Worm (Caenorhabditis elegans) whole organism, L4 larva: ENCODE data around the gene algn-3.

ENCODE experiments used
- D1046.2 ChIP-seq: fragments of 200-800 bp; sonication (Bioruptor generic); IDR thresholded peaks from 2 replicates; pipeline ENCODE4 v1.3.6; 2022; ENCODE audit warnings: missing genetic modification characterization, missing compliant biosample characterization
- Y105C5A.15 ChIP-seq: fragments of 200-800 bp; sonication (Bioruptor generic); IDR thresholded peaks from 2 replicates; pipeline ENCODE4 v1.3.6; 2022; ENCODE audit warnings: missing genetic modification characterization, missing compliant biosample characterization
- ZK546.5 ChIP-seq, 2 experiments: sonication (generic microtip); optimal IDR thresholded peaks; 2 replicates each; lab custom pipeline; 2017; ENCODE audit warnings: missing biosample characterization in 2 of 2, missing genetic modification characterization in 2 of 2
- aha-1 ChIP-seq: fragments of 150-350 bp; peaks from one replicate; lab custom pipeline; 2014; ENCODE audit warnings: missing biosample characterization, missing genetic modification characterization
- ceh-28 ChIP-seq: fragments of 150-350 bp; optimal IDR thresholded peaks from 2 replicates; lab custom pipeline; 2014; ENCODE audit warnings: missing biosample characterization, missing genetic modification reagents, missing genetic modification characterization
- ceh-82 ChIP-seq: sonication (generic microtip); optimal IDR thresholded peaks from 2 replicates; lab custom pipeline; 2017; ENCODE audit warnings: missing biosample characterization, missing genetic modification characterization
- daf-16 ChIP-seq, 3 experiments: sonication (generic microtip); optimal IDR thresholded peaks; 2 replicates each; lab custom pipeline; 2016 to 2017; ENCODE audit warnings: missing genetic modification characterization in 3 of 3, missing genetic modification reagents in 3 of 3, mild to moderate bottlenecking in 2 of 3, missing compliant biosample characterization in 2 of 3, missing biosample characterization in 1 of 3, moderate library complexity in 1 of 3
- daf-19 ChIP-seq: fragments of 200-800 bp; sonication (Bioruptor generic); conservative IDR thresholded peaks from 2 replicates; pipeline ENCODE4 v1.3.6; 2022; ENCODE audit warnings: missing genetic modification characterization, missing compliant biosample characterization
- dmd-6 ChIP-seq: fragments of 200-800 bp; sonication (Bioruptor generic); IDR thresholded peaks from 2 replicates; pipeline ENCODE4 v1.3.6; 2022; ENCODE audit warnings: missing genetic modification reagents, missing genetic modification characterization, missing compliant biosample characterization
- dve-1 ChIP-seq: sonication (generic microtip); optimal IDR thresholded peaks from 2 replicates; lab custom pipeline; 2017; ENCODE audit warnings: antibody characterized with exemption, mild to moderate bottlenecking, missing genetic modification characterization, missing compliant biosample characterization; ENCODE audit not compliant: insufficient read depth
- gei-8 ChIP-seq: fragments of 200-800 bp; sonication (Bioruptor generic); optimal IDR thresholded peaks from 2 replicates; lab custom pipeline; 2018; ENCODE audit warnings: mild to moderate bottlenecking, missing genetic modification characterization, missing compliant biosample characterization
- hlh-11 ChIP-seq: fragments of 200-800 bp; sonication (Bioruptor generic); optimal IDR thresholded peaks from 2 replicates; lab custom pipeline; 2018; ENCODE audit warnings: mild to moderate bottlenecking, missing genetic modification characterization, missing compliant biosample characterization
- jun-1 ChIP-seq: fragments of 150-350 bp; optimal IDR thresholded peaks from 2 replicates; lab custom pipeline; 2014; ENCODE audit warnings: missing biosample characterization, missing genetic modification reagents, missing genetic modification characterization
- lir-3 ChIP-seq: sonication (generic microtip); optimal IDR thresholded peaks from 2 replicates; lab custom pipeline; 2016; ENCODE audit warnings: mild to moderate bottlenecking, missing genetic modification characterization, missing compliant biosample characterization
- madf-5 ChIP-seq, 2 experiments: fragments of 200-800 bp; sonication (Bioruptor generic); IDR thresholded peaks; 2 replicates each; pipeline ENCODE4 v1.3.6; 2022; ENCODE audit warnings: missing compliant biosample characterization in 2 of 2, missing genetic modification characterization in 2 of 2
- mdl-1 ChIP-seq, 2 experiments: fragments of 150-350 bp in 1 of 2; sonication (generic microtip) in 1 of 2; optimal IDR thresholded peaks; 2 replicates each; lab custom pipeline; 2014 to 2017; ENCODE audit warnings: missing biosample characterization in 2 of 2, missing genetic modification characterization in 2 of 2
- mep-1 ChIP-seq: fragments of 150-350 bp; sonication (generic microtip); optimal IDR thresholded peaks from 3 replicates; lab custom pipeline; 2014; ENCODE audit warnings: missing biosample characterization, missing genetic modification characterization
- mxl-2 ChIP-seq: fragments of 200-800 bp; sonication (Bioruptor generic); conservative IDR thresholded peaks from 2 replicates; pipeline ENCODE4 v1.3.6; 2022; ENCODE audit warnings: missing genetic modification reagents, missing genetic modification characterization, missing compliant biosample characterization
- nhr-237 ChIP-seq: sonication (generic microtip); optimal IDR thresholded peaks from 2 replicates; lab custom pipeline; 2017; ENCODE audit warnings: missing biosample characterization, missing genetic modification characterization
- nhr-42 ChIP-seq: fragments of 200-800 bp; sonication (Bioruptor generic); IDR thresholded peaks from 2 replicates; pipeline ENCODE4 v1.3.6; 2022; ENCODE audit warnings: missing genetic modification characterization, missing compliant biosample characterization
- nhr-6 ChIP-seq: fragments of 150-350 bp; optimal IDR thresholded peaks from 2 replicates; lab custom pipeline; 2014; ENCODE audit warnings: missing biosample characterization, missing genetic modification characterization
- nhr-76 ChIP-seq: fragments of 150-350 bp; optimal IDR thresholded peaks from 2 replicates; lab custom pipeline; 2014; ENCODE audit warnings: missing biosample characterization, missing genetic modification characterization
- pha-4 ChIP-seq, 2 experiments: fragments of 150-350 bp in 1 of 2; fragments of 200-800 bp in 1 of 2; sonication (Bioruptor generic) in 1 of 2; IDR thresholded peaks in 1 of 2; optimal IDR thresholded peaks in 1 of 2; 2 replicates each; pipeline versions ENCODE4 v1.3.6 to Lab custom; 2014 to 2022; ENCODE audit warnings: missing genetic modification characterization in 2 of 2, missing genetic modification reagents in 2 of 2, missing biosample characterization in 1 of 2, missing compliant biosample characterization in 1 of 2
- php-3 ChIP-seq: fragments of 200-800 bp; sonication (Bioruptor generic); IDR thresholded peaks from 2 replicates; pipeline ENCODE4 v1.3.6; 2022; ENCODE audit warnings: missing genetic modification reagents, missing genetic modification characterization, missing compliant biosample characterization
- rbr-2 ChIP-seq: sonication (generic microtip); optimal IDR thresholded peaks from 2 replicates; lab custom pipeline; 2016; ENCODE audit warnings: missing genotype, missing genetic modification characterization, missing compliant biosample characterization
- sdz-12 ChIP-seq: fragments of 200-800 bp; sonication (Bioruptor generic); optimal IDR thresholded peaks from 2 replicates; lab custom pipeline; 2018; ENCODE audit warnings: mild to moderate bottlenecking, missing genetic modification characterization, missing compliant biosample characterization
- unc-130 ChIP-seq: sonication (generic microtip); optimal IDR thresholded peaks from 2 replicates; lab custom pipeline; 2016; ENCODE audit warnings: missing genetic modification reagents, missing genetic modification characterization, missing compliant biosample characterization
- unc-39 ChIP-seq: sonication (generic microtip); optimal IDR thresholded peaks from 2 replicates; lab custom pipeline; 2017; ENCODE audit warnings: missing biosample characterization, missing genetic modification characterization
- unc-62 ChIP-seq, 3 experiments: fragments of 150-350 bp in 1 of 3; sonication (generic microtip); optimal IDR thresholded peaks in 2 of 3; peaks in 1 of 3; 1 replicate in 1 of 3; 2 replicates in 2 of 3; lab custom pipeline; 2014 to 2017; ENCODE audit warnings: missing biosample characterization in 3 of 3, missing genetic modification characterization in 3 of 3, missing genetic modification reagents in 3 of 3, missing genotype in 1 of 3
- zfp-2 ChIP-seq: sonication (generic microtip); optimal IDR thresholded peaks from 2 replicates; lab custom pipeline; 2016; ENCODE audit warnings: mild to moderate bottlenecking, missing genetic modification characterization, missing compliant biosample characterization
- zip-11 ChIP-seq: fragments of 200-800 bp; sonication (Bioruptor generic); IDR thresholded peaks from 2 replicates; pipeline ENCODE4 v1.3.6; 2022; ENCODE audit warnings: missing genetic modification characterization, missing compliant biosample characterization

algn-3 gene

DNA sequence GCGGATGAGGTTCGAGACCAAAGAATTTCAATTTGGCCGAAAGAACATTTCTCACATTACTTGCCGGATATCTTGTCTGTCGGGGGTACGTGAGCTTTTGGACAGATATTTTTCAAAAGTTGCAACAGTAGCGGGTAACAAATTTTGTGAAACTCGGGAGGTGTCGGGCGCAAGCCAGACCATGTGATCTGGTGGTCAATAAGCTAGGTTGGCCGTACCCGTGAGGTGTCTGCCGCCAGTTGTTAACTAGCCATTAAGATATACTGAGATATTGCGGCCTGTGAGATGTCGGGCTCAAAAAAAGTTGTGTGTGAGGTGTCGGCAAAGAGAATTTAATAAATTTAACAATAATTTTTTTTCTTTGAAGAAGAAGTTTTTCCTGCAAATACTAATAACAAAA is 14.2 kb downstream of the algn-3 start:
- TF ChIP-seq nhr-42 (GFP tag; lab: Robert Waterston, UW) = no peak
- TF ChIP-seq pha-4 (GFP tag; IDR thresholded peaks at IDR 0.05; lab: Robert Waterston, UW) = no peak
- no peak for TF ChIP-seq pha-4 (tag; optimal IDR thresholded peaks at IDR 0.05; lab: Kevin White, UChicago)
- TF ChIP-seq dmd-6 (GFP tag; lab: Robert Waterston, UW) = no peak
- TF ChIP-seq nhr-76 = no peak
- TF ChIP-seq nhr-6 = no peak
- TF ChIP-seq rbr-2 (tag; lab: Kevin White, UChicago) = no peak
- TF ChIP-seq php-3 = no peak
- no peak for TF ChIP-seq daf-16 (GFP tag; optimal IDR thresholded peaks at IDR 0.05; lab: Kevin White, UChicago)
- no peak for TF ChIP-seq daf-16 (tag; optimal IDR thresholded peaks at IDR 0.05; lab: Kevin White, UChicago)
- no peak for TF ChIP-seq sdz-12 (GFP tag; lab: Kevin White, UChicago)
- TF ChIP-seq ZK546.5 (tag; optimal IDR thresholded peaks at IDR 0.05; lab: Kevin White, UChicago) = no peak

DNA sequence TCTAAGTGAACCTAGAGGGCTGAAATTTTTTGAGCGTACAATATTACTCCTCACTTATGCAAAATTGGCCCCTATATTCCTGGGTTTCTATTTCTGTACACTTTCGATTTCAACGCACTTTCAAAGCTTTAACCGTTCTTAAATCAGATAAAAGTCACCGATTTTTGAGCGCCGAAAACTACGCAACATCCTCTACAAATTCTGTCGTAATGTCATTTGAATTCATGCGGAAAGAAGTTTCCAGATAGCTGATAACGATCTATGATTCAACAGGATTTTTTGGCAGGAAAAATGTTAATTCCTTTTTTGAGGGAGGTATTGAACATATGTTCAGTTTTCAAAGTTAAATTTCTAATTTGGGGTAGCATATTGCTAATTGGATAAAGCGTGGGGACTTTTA is 19.8 kb downstream of the algn-3 start:
- TF ChIP-seq zfp-2 (tag; lab: Kevin White, UChicago) (no peak), aha-1 (peak; percentile 79)

DNA sequence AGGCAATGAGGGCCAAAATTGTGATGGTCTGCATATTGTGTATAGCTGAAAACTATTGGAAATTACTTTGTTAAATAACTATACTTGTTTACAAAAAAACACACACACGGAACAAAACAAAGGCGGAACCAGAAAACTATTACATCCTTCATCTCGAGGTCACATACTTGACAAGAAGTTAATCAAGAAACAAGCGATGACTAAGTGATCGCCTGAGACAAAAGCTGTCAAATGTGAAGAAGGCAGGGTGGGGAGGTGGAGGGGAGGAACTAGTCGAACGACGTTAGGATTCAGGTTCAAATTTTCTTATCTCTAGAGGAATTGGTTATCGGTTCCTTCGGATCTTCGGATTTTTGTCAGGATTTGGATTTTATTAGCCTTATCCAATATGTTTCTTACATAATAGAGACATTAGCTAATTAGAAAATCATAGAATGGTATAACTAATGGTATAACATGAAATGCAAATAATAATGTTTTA is 23.4 kb downstream of the algn-3 start, which contains the start of gene cpg-7:
cpg-7 (minus strand) TSS at position 51 of the 481 bp plus-strand sequence.
- no peak for TF ChIP-seq unc-39 (tag; lab: Kevin White, UChicago)
- TF ChIP-seq gei-8 (GFP tag; lab: Kevin White, UChicago) = no peak
- no peak for TF ChIP-seq ceh-28 (tag; lab: Kevin White, UChicago)
- TF ChIP-seq unc-130 (GFP tag; lab: Kevin White, UChicago) = no peak
- no peak for TF ChIP-seq lir-3 (tag; lab: Kevin White, UChicago)
- TF ChIP-seq zfp-2 (tag; lab: Kevin White, UChicago) = no peak
- TF ChIP-seq ZK546.5 (tag; optimal IDR thresholded peaks at IDR 0.05; lab: Kevin White, UChicago) = no peak
- no peak for TF ChIP-seq zip-11 (GFP tag; lab: Robert Waterston, UW)
- no peak for TF ChIP-seq hlh-11 (tag; lab: Kevin White, UChicago)
- no peak for TF ChIP-seq Y105C5A.15 (GFP tag; lab: Robert Waterston, UW)
- TF ChIP-seq mdl-1 (tag; optimal IDR thresholded peaks at IDR 0.05; lab: Kevin White, UChicago) = no peak

DNA sequence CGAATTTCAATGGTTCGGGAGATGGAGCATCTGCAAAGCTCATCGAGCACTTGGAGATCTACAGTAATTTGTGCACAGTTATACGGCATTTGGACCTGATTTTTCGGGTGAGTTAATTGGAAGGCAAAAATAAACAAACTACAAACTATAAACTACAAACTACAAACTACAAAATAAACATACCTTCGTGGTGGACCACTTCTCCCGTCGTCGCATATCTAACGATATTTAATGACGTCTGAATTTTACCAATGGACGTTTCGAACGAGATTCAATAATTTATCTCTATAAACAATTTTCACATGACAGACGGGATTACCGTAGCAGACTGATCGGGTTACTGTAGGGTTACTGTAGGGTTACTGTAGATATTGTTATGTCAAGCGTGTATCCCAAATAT is 26.5 kb downstream of the algn-3 start:
- no peak for TF ChIP-seq sdz-12 (GFP tag; lab: Kevin White, UChicago)
- peak in 1 of 2 experiments; percentile 80 for TF ChIP-seq unc-62 (GFP tag; optimal IDR thresholded peaks at IDR 0.05 in 1 of 2; lab: Kevin White, UChicago)
- TF ChIP-seq unc-62 (tag; optimal IDR thresholded peaks at IDR 0.05; lab: Kevin White, UChicago) = no peak
- TF ChIP-seq, all 104 proteins: peak for 1

DNA sequence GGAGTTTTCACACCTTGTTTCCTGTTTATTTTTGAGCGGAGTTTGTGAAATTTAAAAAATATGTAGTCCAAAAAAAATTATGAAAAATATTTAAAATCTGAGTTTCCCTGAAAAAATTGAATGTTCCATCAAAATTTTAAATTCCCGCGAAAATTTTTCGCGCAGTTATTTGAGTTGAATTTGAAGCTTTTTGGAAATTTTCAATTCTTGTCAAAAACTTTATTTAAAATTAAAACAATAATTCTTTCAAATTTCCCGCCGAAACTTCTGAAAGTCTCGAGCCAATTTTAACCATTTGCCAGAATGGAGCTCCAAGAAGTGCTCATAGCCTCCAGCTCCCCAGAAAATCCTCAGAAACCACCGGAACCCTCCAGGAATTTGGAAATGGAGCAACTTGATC is 28.2 kb downstream of the algn-3 start, which contains the start of gene gur-4:
gur-4 (plus strand) TSS at position 301 of the 400 bp plus-strand sequence.
- TF ChIP-seq mep-1 (tag; lab: Kevin White, UChicago) = no peak
- TF ChIP-seq unc-130 (GFP tag; lab: Kevin White, UChicago) = no peak
- no peak for TF ChIP-seq ZK546.5 (tag; optimal IDR thresholded peaks at IDR 0.05; lab: Kevin White, UChicago)
- no peak for TF ChIP-seq lir-3 (tag; lab: Kevin White, UChicago)
- TF ChIP-seq mxl-2 = no peak
- no peak for TF ChIP-seq nhr-237 (tag; lab: Kevin White, UChicago)
- TF ChIP-seq ceh-82 = no peak
- no peak for TF ChIP-seq jun-1 (tag; lab: Kevin White, UChicago)

DNA sequence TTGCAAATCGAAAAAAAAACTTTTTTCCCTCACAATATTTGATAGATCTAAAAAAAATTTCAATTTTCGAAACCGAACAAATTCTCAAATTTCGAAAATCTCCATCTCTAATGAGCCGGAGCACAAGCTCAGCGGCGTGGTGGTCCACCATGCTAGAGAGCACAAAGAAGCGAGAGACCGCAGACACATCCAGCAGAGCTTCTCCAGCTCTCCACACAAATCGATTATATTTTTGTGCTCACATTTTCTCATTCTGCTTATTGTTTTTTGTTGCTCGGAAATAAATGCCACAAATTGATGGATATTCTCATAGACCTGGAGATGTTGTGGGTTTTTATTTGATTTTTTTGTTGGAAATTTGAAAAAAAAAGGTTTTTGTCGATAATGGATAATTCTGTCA is 30.5 kb downstream of the algn-3 start:
- no peak for TF ChIP-seq dve-1 (tag; lab: Kevin White, UChicago)
- no peak for TF ChIP-seq madf-5 (GFP tag; IDR thresholded peaks at IDR 0.05; lab: Robert Waterston, UW)
- no peak for TF ChIP-seq nhr-42 (GFP tag; lab: Robert Waterston, UW)
- TF ChIP-seq unc-62 (GFP tag; optimal IDR thresholded peaks at IDR 0.05 in 1 of 2; lab: Kevin White, UChicago) = peak in 1 of 2 experiments; percentile 29
- TF ChIP-seq unc-62 (tag; optimal IDR thresholded peaks at IDR 0.05; lab: Kevin White, UChicago) = no peak
- no peak for TF ChIP-seq D1046.2 (GFP tag; lab: Robert Waterston, UW)
- no peak for TF ChIP-seq zip-11 (GFP tag; lab: Robert Waterston, UW)
- TF ChIP-seq daf-19 (GFP tag; lab: Robert Waterston, UW) = no peak
- no peak for TF ChIP-seq Y105C5A.15 (GFP tag; lab: Robert Waterston, UW)
- TF ChIP-seq, all 104 proteins: peak for 1
